Fruit fly (Drosophila melanogaster) S2 (cell line): ENCODE results near the gene Ccdc85.

Experiments used
- CG8478 ChIP-seq: fragments of >200 bp; optimal IDR thresholded peaks from 2 replicates; lab custom pipeline; 2018
- CTCF ChIP-seq, 2 experiments: fragments of >200 bp; optimal IDR thresholded peaks; 2 replicates each; lab custom pipeline; 2018

DNA sequence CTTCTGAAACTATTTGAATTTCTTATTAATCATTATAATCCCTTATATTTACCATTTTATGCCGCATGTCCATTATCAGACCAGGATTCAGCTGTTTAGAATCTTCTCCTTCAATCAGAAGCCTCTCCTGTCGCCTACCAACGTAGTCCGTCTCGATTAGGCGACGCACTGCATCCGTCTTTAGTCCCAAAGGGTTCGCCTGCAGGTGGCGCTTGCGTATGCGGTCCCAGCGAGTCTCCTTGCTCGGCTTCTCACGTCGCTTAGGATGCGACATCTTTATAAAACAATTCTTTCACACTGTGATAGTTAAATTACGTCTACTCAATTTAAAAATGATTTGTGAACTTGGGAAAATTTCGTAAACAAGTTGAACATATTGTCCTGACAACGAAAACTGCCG lies 35.9 kb downstream of the Ccdc85 start, which contains the start of gene CG17258:
- no peak for TF ChIP-seq CG8478 (lab: Kevin White, UChicago)
- TF ChIP-seq CTCF (optimal IDR thresholded peaks at IDR 0.05; lab: Kevin White, UChicago): peak; percentile 65 to 73
